Fruit fly (Drosophila melanogaster): ENCODE measurements around the gene CG33128.

DNA sequence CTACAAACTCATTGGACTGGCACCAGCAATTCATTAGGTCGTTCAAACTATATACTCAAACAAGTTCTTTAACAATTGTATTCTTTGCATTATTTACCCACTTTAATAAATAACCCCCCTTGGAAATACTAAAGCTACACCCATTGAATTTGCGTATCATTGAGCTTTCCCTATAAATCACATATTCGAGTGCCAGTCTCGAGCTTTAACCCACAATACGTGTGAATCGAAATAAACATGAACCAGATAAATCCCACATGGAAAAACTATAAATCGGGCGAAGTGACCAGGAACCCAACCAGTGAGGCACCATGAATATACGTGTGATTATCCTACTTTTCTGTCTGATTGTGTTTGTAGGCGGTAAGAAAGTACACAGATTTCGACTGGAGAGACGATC is 3.1 kb downstream of the CG33128 start, which contains the start of gene CG31661:
- no peak for TF ChIP-seq EcR (GFP tag; optimal IDR thresholded peaks at IDR 0.05)
- no peak for TF ChIP-seq CG34367 (tag; optimal IDR thresholded peaks at IDR 0.05)
- no peak for TF ChIP-seq CG8159 (tag; optimal IDR thresholded peaks at IDR 0.05)
- no peak for TF ChIP-seq CG9948 (tag; optimal IDR thresholded peaks at IDR 0.05)
- no peak for TF ChIP-seq CG4496 (GFP tag; IDR thresholded peaks at IDR 0.05)
- no peak for TF ChIP-seq Pif1A (GFP tag; optimal IDR thresholded peaks at IDR 0.05)
- no peak for TF ChIP-seq CG14655 (GFP tag; optimal IDR thresholded peaks at IDR 0.05)
- no peak for TF ChIP-seq Ets98B (GFP tag; IDR thresholded peaks at IDR 0.05)

Measured in whole organism, pupa.